Fruit fly (Drosophila melanogaster) whole organism, wandering third instar larva: ENCODE results near the gene CG42820.

Source experiments
- Abd-B ChIP-seq: fragments of >200 bp; optimal IDR thresholded peaks from 2 replicates; lab custom pipeline; 2017; ENCODE audit warnings: missing biosample characterization, missing genetic modification characterization
- CrebA ChIP-seq: fragments of 200-800 bp; sonication (Bioruptor generic); optimal IDR thresholded peaks from 2 replicates; lab custom pipeline; 2016; ENCODE audit warnings: missing biosample characterization, mild to moderate bottlenecking, missing genetic modification characterization, borderline replicate concordance
- Hnf4 ChIP-seq: fragments of 200-800 bp; sonication (Bioruptor generic); optimal IDR thresholded peaks from 2 replicates; lab custom pipeline; 2016; ENCODE audit warnings: missing biosample characterization, mild to moderate bottlenecking, missing genetic modification characterization
- Jra ChIP-seq: sonication (Bioruptor generic); optimal IDR thresholded peaks from 2 replicates; lab custom pipeline; 2016; ENCODE audit warnings: missing biosample characterization, missing genetic modification characterization
- Myc ChIP-seq: fragments of >200 bp; optimal IDR thresholded peaks from 2 replicates; lab custom pipeline; 2017
- h ChIP-seq: fragments of 200-800 bp; sonication (Bioruptor generic); optimal IDR thresholded peaks from 3 replicates; lab custom pipeline; 2016; ENCODE audit warnings: missing biosample characterization, mild to moderate bottlenecking, missing genetic modification characterization

dm6 chr2L:8362955-8363285, 29.3 kb downstream of the CG42820 start:
- TF ChIP-seq Abd-B (GFP tag; lab: Kevin White, UChicago) (no peak), Jra (GFP tag; lab: Kevin White, UChicago) (no peak), Myc (no peak), CrebA (no peak), Hnf4 (GFP tag; lab: Kevin White, UChicago) (no peak), h (GFP tag; lab: Kevin White, UChicago) (no peak)
